Worm (Caenorhabditis elegans) whole organism, L2 larva: Measurements from ENCODE around the gene ZC449.7.

Experiments
- alr-1 ChIP-seq: fragments of 150-350 bp; optimal IDR thresholded peaks from 2 replicates; lab custom pipeline; 2014; ENCODE audit warnings: missing biosample characterization, missing genetic modification characterization
- elt-1 ChIP-seq: fragments of 150-350 bp; optimal IDR thresholded peaks from 2 replicates; lab custom pipeline; 2014; ENCODE audit warnings: missing biosample characterization, missing genetic modification characterization
- lin-13 ChIP-seq: fragments of 150-350 bp; optimal IDR thresholded peaks from 2 replicates; lab custom pipeline; 2014; ENCODE audit warnings: missing biosample characterization, missing genetic modification reagents, missing genetic modification characterization
- nhr-11 ChIP-seq: fragments of 150-350 bp; optimal IDR thresholded peaks from 2 replicates; lab custom pipeline; 2014; ENCODE audit warnings: missing biosample characterization, missing genetic modification characterization
- nhr-23 ChIP-seq: fragments of 150-350 bp; optimal IDR thresholded peaks from 2 replicates; lab custom pipeline; 2014; ENCODE audit warnings: missing biosample characterization, missing genetic modification reagents, missing genetic modification characterization
- nhr-237 ChIP-seq: fragments of 150-350 bp; optimal IDR thresholded peaks from 2 replicates; lab custom pipeline; 2014; ENCODE audit warnings: missing biosample characterization, missing genetic modification characterization
- nhr-77 ChIP-seq: fragments of 150-350 bp; optimal IDR thresholded peaks from 2 replicates; lab custom pipeline; 2014; ENCODE audit warnings: missing biosample characterization, missing genetic modification characterization
- unc-39 ChIP-seq: fragments of 150-350 bp; optimal IDR thresholded peaks from 2 replicates; lab custom pipeline; 2014; ENCODE audit warnings: missing biosample characterization, missing genetic modification characterization

DNA sequence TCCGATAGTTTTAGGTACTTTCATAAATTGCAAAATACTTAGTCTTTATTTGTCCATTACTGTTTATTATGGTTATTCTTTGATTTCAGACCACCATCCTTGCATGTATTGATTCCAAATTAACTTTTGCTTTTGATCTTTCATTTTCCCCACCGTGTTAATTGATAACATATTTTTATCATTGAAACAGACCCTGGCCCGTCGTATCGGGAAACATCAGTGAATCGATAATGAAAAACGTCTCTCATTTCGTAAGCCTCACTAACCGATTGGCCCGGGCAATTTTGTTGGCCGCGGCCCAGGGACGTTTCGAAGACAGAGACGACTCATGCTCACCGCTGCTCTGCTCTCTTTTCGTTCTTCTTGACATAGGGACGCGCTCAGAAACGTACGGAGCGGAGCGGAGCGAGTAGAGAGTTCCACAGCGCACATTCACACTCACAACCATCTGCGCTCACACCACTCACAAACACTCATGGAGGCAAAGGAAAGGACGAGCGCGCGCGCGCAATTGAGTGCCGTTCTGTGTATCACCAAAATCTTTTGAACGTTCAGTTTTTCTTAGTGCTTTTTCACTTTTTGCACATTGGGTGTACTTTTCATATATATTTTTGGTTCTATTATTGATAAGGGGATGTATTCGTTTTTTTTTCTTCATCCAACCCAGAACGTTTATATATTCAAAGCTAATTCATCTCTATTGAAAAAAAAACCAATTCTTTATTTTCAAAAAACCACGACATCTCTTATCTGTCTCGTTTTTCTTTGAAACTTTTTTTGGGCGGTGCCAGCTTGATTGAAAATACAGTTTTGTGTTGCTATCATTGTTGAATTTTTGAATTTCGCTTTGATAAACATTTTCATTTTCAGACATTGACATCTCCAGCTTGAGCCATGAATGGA is 50.1 kb downstream of the ZC449.7 start, which contains the start of gene C24H10.2:
- TF ChIP-seq nhr-77 (no peak), nhr-237 (tag; lab: Kevin White, UChicago) (no peak), alr-1 (tag; lab: Kevin White, UChicago) (no peak), nhr-23 (tag; lab: Kevin White, UChicago) (no peak), unc-39 (no peak), elt-1 (tag; lab: Kevin White, UChicago) (no peak), lin-13 (GFP tag; lab: Kevin White, UChicago) (no peak), nhr-11 (no peak)
